Fruit fly (Drosophila melanogaster): ENCODE results near the gene mio.

Gene mio

dm6 chr2L:2249578-2249977 is 32.5 kb downstream of the mio start:
- no peak for TF ChIP-seq CG17801 (GFP tag; optimal IDR thresholded peaks at IDR 0.05; ENCODE audit: partially characterized antibody)

- no peak for TF ChIP-seq CG17801 (GFP tag; optimal IDR thresholded peaks at IDR 0.05; ENCODE audit: partially characterized antibody)
Observed at dm6 chr2L:2251175-2251574, 34.1 kb downstream of the mio start, which contains the start of gene Ser12. Gene Ser12 (minus strand): TSS chr2L:2251275.

- TF ChIP-seq CG17801 (GFP tag; optimal IDR thresholded peaks at IDR 0.05; ENCODE audit: partially characterized antibody), result no peak
Observed at dm6 chr2L:2252241-2252640, 35.2 kb downstream of the mio start, which contains the start of gene CG17239. Gene CG17239 (minus strand): TSS chr2L:2252341.

- TF ChIP-seq CG17801 (GFP tag; optimal IDR thresholded peaks at IDR 0.05; ENCODE audit: partially characterized antibody), result no peak
Observed at dm6 chr2L:2252745-2253144, 35.7 kb downstream of the mio start, which contains the start of gene CG17234. Gene CG17234 (plus strand): TSS chr2L:2253045.

- no peak for TF ChIP-seq CG17801 (GFP tag; optimal IDR thresholded peaks at IDR 0.05; ENCODE audit: partially characterized antibody)
Observed at dm6 chr2L:2254950-2255349, 37.9 kb downstream of the mio start, which contains the start of gene Send1. Gene Send1 (minus strand): TSS chr2L:2255050.

dm6 chr2L:2263142-2263541 is 46.1 kb downstream of the mio start, which contains the start of gene CG4270:
Gene CG4270 (plus strand): TSS chr2L:2263442.
- no peak for TF ChIP-seq CG17801 (GFP tag; optimal IDR thresholded peaks at IDR 0.05; ENCODE audit: partially characterized antibody)

- no peak for TF ChIP-seq CG17801 (GFP tag; optimal IDR thresholded peaks at IDR 0.05; ENCODE audit: partially characterized antibody)
Observed at dm6 chr2L:2265221-2265620, 48.1 kb downstream of the mio start, which contains the start of gene CG34049. Gene CG34049 (minus strand): TSS chr2L:2265321.

- TF ChIP-seq CG17801 (GFP tag; optimal IDR thresholded peaks at IDR 0.05; ENCODE audit: partially characterized antibody), result no peak
Observed at dm6 chr2L:2269040-2269439, 52.0 kb downstream of the mio start, which contains the start of gene CG17242. Gene CG17242 (minus strand): TSS chr2L:2269140.

Measured in ovary, adult (tissue).